Worm (Caenorhabditis elegans) whole organism, late embryonic: ENCODE data around the gene ndua-1.

Experiments used
- C08G9.2 ChIP-seq: sonication (generic microtip); optimal IDR thresholded peaks from 2 replicates; lab custom pipeline; 2016; ENCODE audit warnings: mild to moderate bottlenecking, missing genetic modification characterization, moderate library complexity, missing compliant biosample characterization
- F13H6.1 ChIP-seq: sonication (generic microtip); optimal IDR thresholded peaks from 2 replicates; lab custom pipeline; 2016; ENCODE audit warnings: missing genetic modification characterization, missing compliant biosample characterization
- K02D7.2 ChIP-seq: sonication (generic microtip); optimal IDR thresholded peaks from 2 replicates; lab custom pipeline; 2017; ENCODE audit warnings: mild to moderate bottlenecking, missing genetic modification characterization, missing compliant biosample characterization
- T23F11.4 ChIP-seq: fragments of 200-800 bp; sonication (Bioruptor generic); optimal IDR thresholded peaks from 2 replicates; lab custom pipeline; 2018; ENCODE audit warnings: mild to moderate bottlenecking, missing genetic modification characterization, missing compliant biosample characterization
- ahr-1 ChIP-seq: sonication (generic microtip); optimal IDR thresholded peaks from 2 replicates; lab custom pipeline; 2016; ENCODE audit warnings: missing genetic modification characterization, missing compliant biosample characterization
- ceh-18 ChIP-seq: sonication (generic microtip); optimal IDR thresholded peaks from 2 replicates; lab custom pipeline; 2016; ENCODE audit warnings: missing genetic modification characterization, missing compliant biosample characterization
- ceh-19 ChIP-seq: fragments of 200-800 bp; sonication (Bioruptor generic); optimal IDR thresholded peaks from 2 replicates; lab custom pipeline; 2018; ENCODE audit warnings: mild to moderate bottlenecking, missing genetic modification characterization, missing compliant biosample characterization
- ceh-2 ChIP-seq: sonication (generic microtip); optimal IDR thresholded peaks from 2 replicates; lab custom pipeline; 2016; ENCODE audit warnings: missing genotype, missing genetic modification characterization, missing compliant biosample characterization
- ceh-22 ChIP-seq: sonication (generic microtip); optimal IDR thresholded peaks from 2 replicates; lab custom pipeline; 2017; ENCODE audit warnings: missing biosample characterization, missing genetic modification characterization
- ceh-24 ChIP-seq: sonication (generic microtip); optimal IDR thresholded peaks from 2 replicates; lab custom pipeline; 2016; ENCODE audit warnings: mild to moderate bottlenecking, missing genetic modification characterization, missing compliant biosample characterization
- ceh-30 ChIP-seq: fragments of 150-350 bp; optimal IDR thresholded peaks from 2 replicates; lab custom pipeline; 2014; ENCODE audit warnings: missing biosample characterization, missing genetic modification characterization
- ceh-31 ChIP-seq: sonication (generic microtip); optimal IDR thresholded peaks from 2 replicates; lab custom pipeline; 2016; ENCODE audit warnings: missing genetic modification characterization, missing compliant biosample characterization
- ceh-34 ChIP-seq: sonication (generic microtip); optimal IDR thresholded peaks from 2 replicates; lab custom pipeline; 2016; ENCODE audit warnings: mild to moderate bottlenecking, missing genetic modification characterization, missing compliant biosample characterization
- ceh-45 ChIP-seq: fragments of 200-800 bp; sonication (Bioruptor generic); IDR thresholded peaks from 2 replicates; pipeline ENCODE4 v1.3.6; 2022; ENCODE audit warnings: missing genetic modification reagents, missing genetic modification characterization, missing compliant biosample characterization
- ceh-48 ChIP-seq: sonication (generic microtip); optimal IDR thresholded peaks from 2 replicates; lab custom pipeline; 2016; ENCODE audit warnings: missing genetic modification characterization, inconsistent platforms, missing compliant biosample characterization
- ceh-6 ChIP-seq: fragments of 200-800 bp; sonication (Bioruptor generic); optimal IDR thresholded peaks from 2 replicates; lab custom pipeline; 2018; ENCODE audit warnings: mild to moderate bottlenecking, missing genetic modification characterization, missing compliant biosample characterization
- che-1 ChIP-seq: sonication (generic microtip); optimal IDR thresholded peaks from 2 replicates; lab custom pipeline; 2016; ENCODE audit warnings: mild to moderate bottlenecking, missing genetic modification characterization, missing compliant biosample characterization
- dmd-4 ChIP-seq: sonication (generic microtip); optimal IDR thresholded peaks from 2 replicates; lab custom pipeline; 2016; ENCODE audit warnings: borderline replicate concordance, missing genetic modification characterization, missing compliant biosample characterization
- elt-2 ChIP-seq: sonication (generic microtip); optimal IDR thresholded peaks from 2 replicates; lab custom pipeline; 2016; ENCODE audit warnings: missing genetic modification reagents, missing genetic modification characterization, missing compliant biosample characterization
- elt-4 ChIP-seq: sonication (generic microtip); optimal IDR thresholded peaks from 2 replicates; lab custom pipeline; 2016; ENCODE audit warnings: missing genetic modification characterization, missing compliant biosample characterization
- ets-4 ChIP-seq: sonication (generic microtip); optimal IDR thresholded peaks from 2 replicates; lab custom pipeline; 2016; ENCODE audit warnings: missing genetic modification characterization, missing compliant biosample characterization
- fax-1 ChIP-seq: sonication (generic microtip); optimal IDR thresholded peaks from 2 replicates; lab custom pipeline; 2016; ENCODE audit warnings: missing genotype, missing genetic modification characterization, missing compliant biosample characterization
- fkh-10 ChIP-seq: fragments of 150-350 bp; optimal IDR thresholded peaks from 2 replicates; lab custom pipeline; 2014; ENCODE audit warnings: missing biosample characterization, missing genetic modification reagents, missing genetic modification characterization
- gmeb-2 ChIP-seq: sonication (generic microtip); optimal IDR thresholded peaks from 2 replicates; lab custom pipeline; 2016; ENCODE audit warnings: missing genetic modification characterization, inconsistent platforms, missing compliant biosample characterization
- hlh-13 ChIP-seq: fragments of 200-800 bp; sonication (Bioruptor generic); optimal IDR thresholded peaks from 2 replicates; lab custom pipeline; 2018; ENCODE audit warnings: mild to moderate bottlenecking, missing genetic modification characterization, missing compliant biosample characterization
- hlh-15 ChIP-seq: sonication (generic microtip); optimal IDR thresholded peaks from 2 replicates; lab custom pipeline; 2016; ENCODE audit warnings: missing genetic modification characterization, missing compliant biosample characterization
- hlh-6 ChIP-seq: sonication (generic microtip); optimal IDR thresholded peaks from 2 replicates; lab custom pipeline; 2016; ENCODE audit warnings: missing genotype, missing genetic modification characterization, missing compliant biosample characterization
- hlh-8 ChIP-seq: sonication (generic microtip); optimal IDR thresholded peaks from 2 replicates; lab custom pipeline; 2016; ENCODE audit warnings: missing genotype, missing genetic modification characterization, missing compliant biosample characterization
- nfya-1 ChIP-seq: sonication (generic microtip); optimal IDR thresholded peaks from 2 replicates; lab custom pipeline; 2017; ENCODE audit warnings: missing genetic modification characterization, mild to moderate bottlenecking, missing compliant biosample characterization, antibody characterized with exemption, moderate library complexity
- nhr-11 ChIP-seq: fragments of 150-350 bp; optimal IDR thresholded peaks from 2 replicates; lab custom pipeline; 2014; ENCODE audit warnings: missing biosample characterization, missing genetic modification characterization
- odd-2 ChIP-seq: sonication (generic microtip); optimal IDR thresholded peaks from 2 replicates; lab custom pipeline; 2017; ENCODE audit warnings: antibody characterized with exemption, mild to moderate bottlenecking, missing genetic modification characterization, missing compliant biosample characterization
- pat-9 ChIP-seq: fragments of 200-800 bp; sonication (Bioruptor generic); optimal IDR thresholded peaks from 2 replicates; lab custom pipeline; 2018; ENCODE audit warnings: mild to moderate bottlenecking, missing genetic modification characterization, moderate library complexity, missing compliant biosample characterization
- pax-1 ChIP-seq: fragments of 150-350 bp; optimal IDR thresholded peaks from 2 replicates; lab custom pipeline; 2014; ENCODE audit warnings: missing biosample characterization, missing genetic modification characterization
- pros-1 ChIP-seq: fragments of 150-350 bp; optimal IDR thresholded peaks from 2 replicates; lab custom pipeline; 2014; ENCODE audit warnings: missing biosample characterization, missing genetic modification reagents, missing genetic modification characterization
- ref-2 ChIP-seq: sonication (generic microtip); optimal IDR thresholded peaks from 2 replicates; lab custom pipeline; 2016; ENCODE audit warnings: missing genetic modification characterization, missing compliant biosample characterization
- rnt-1 ChIP-seq: sonication (generic microtip); optimal IDR thresholded peaks from 2 replicates; lab custom pipeline; 2016; ENCODE audit warnings: missing genetic modification characterization, missing compliant biosample characterization
- sox-2 ChIP-seq: fragments of 200-800 bp; sonication (Bioruptor generic); IDR thresholded peaks from 2 replicates; pipeline ENCODE4 v1.3.6; 2022; ENCODE audit warnings: missing genetic modification reagents, missing genetic modification characterization, missing compliant biosample characterization
- tbx-2 ChIP-seq: sonication (generic microtip); optimal IDR thresholded peaks from 2 replicates; lab custom pipeline; 2016; ENCODE audit warnings: missing genetic modification characterization, missing compliant biosample characterization
- tbx-7 ChIP-seq: sonication (generic microtip); optimal IDR thresholded peaks from 2 replicates; lab custom pipeline; 2016; ENCODE audit warnings: missing genotype, missing genetic modification characterization, missing compliant biosample characterization
- unc-55 ChIP-seq: sonication (generic microtip); optimal IDR thresholded peaks from 2 replicates; lab custom pipeline; 2017; ENCODE audit warnings: missing biosample characterization, missing genetic modification reagents, missing genetic modification characterization
- zip-5 ChIP-seq: sonication (generic microtip); optimal IDR thresholded peaks from 2 replicates; lab custom pipeline; 2016; ENCODE audit warnings: missing genetic modification characterization, missing compliant biosample characterization
- ztf-16 ChIP-seq: sonication (generic microtip); optimal IDR thresholded peaks from 2 replicates; lab custom pipeline; 2017; ENCODE audit warnings: missing genetic modification characterization, missing compliant biosample characterization

ndua-1 gene

ce11 chrV:20841484-20841883 is 10.2 kb downstream of the ndua-1 start:
- TF ChIP-seq ceh-34 (tag; lab: Kevin White, UChicago) (no peak), pros-1 (tag; lab: Kevin White, UChicago) (no peak), che-1 (tag; lab: Kevin White, UChicago) (no peak), F13H6.1 (no peak), ceh-18 (tag; lab: Kevin White, UChicago) (no peak), hlh-13 (no peak), ztf-16 (tag; lab: Kevin White, UChicago) (no peak), pat-9 (tag; lab: Kevin White, UChicago) (no peak), C08G9.2 (tag; lab: Kevin White, UChicago) (no peak), nhr-11 (no peak), ceh-22 (tag; lab: Kevin White, UChicago) (no peak), fkh-10 (no peak), ceh-45 (GFP tag; lab: Robert Waterston, UW) (no peak), ets-4 (tag; lab: Kevin White, UChicago) (no peak), hlh-8 (no peak), ceh-6 (GFP tag; lab: Kevin White, UChicago) (no peak), zip-5 (no peak)

ce11 chrV:20839307-20839909 is 12.3 kb downstream of the ndua-1 start:
- TF ChIP-seq ceh-31 (tag; lab: Kevin White, UChicago), result peak; percentile 62
- peak; percentile 35 for TF ChIP-seq tbx-2 (tag; lab: Kevin White, UChicago)
- TF ChIP-seq C08G9.2 (tag; lab: Kevin White, UChicago), result peak; percentile 63
- peak; percentile 49 for TF ChIP-seq ref-2 (tag; lab: Kevin White, UChicago)
- TF ChIP-seq rnt-1 (tag; lab: Kevin White, UChicago), result peak; percentile 11
- peak; percentile 10 for TF ChIP-seq ceh-34 (tag; lab: Kevin White, UChicago)
- peak; percentile 4 for TF ChIP-seq tbx-7 (tag; lab: Kevin White, UChicago)

ce11 chrV:20838565-20838964 is 13.1 kb downstream of the ndua-1 start, which contains the start of gene exos-7:
Gene exos-7, plus strand, starts transcription at chrV:20838865.
- TF ChIP-seq ets-4 (tag; lab: Kevin White, UChicago) (no peak), ztf-16 (tag; lab: Kevin White, UChicago) (no peak), gmeb-2 (tag; lab: Kevin White, UChicago) (no peak), T23F11.4 (GFP tag; lab: Kevin White, UChicago) (no peak)

ce11 chrV:20837765-20838164 is 13.9 kb downstream of the ndua-1 start, which contains the start of gene mrps-12:
Gene mrps-12, plus strand, starts transcription at chrV:20838080.
- TF ChIP-seq dmd-4 (tag; lab: Kevin White, UChicago) (no peak), ref-2 (tag; lab: Kevin White, UChicago) (no peak), elt-4 (tag; lab: Kevin White, UChicago) (no peak), hlh-15 (no peak), elt-2 (tag; lab: Kevin White, UChicago) (no peak), nfya-1 (peak; percentile 1)
- TF ChIP-seq, all 69 proteins: peak for 1

ce11 chrV:20832554-20832963 is 19.1 kb downstream of the ndua-1 start:
- TF ChIP-seq pax-1 (tag; lab: Kevin White, UChicago) (no peak), unc-55 (GFP tag; lab: Kevin White, UChicago) (no peak), ceh-48 (tag; lab: Kevin White, UChicago) (peak; percentile 64), elt-2 (tag; lab: Kevin White, UChicago) (peak; percentile 65), nfya-1 (no peak), ceh-30 (no peak), T23F11.4 (GFP tag; lab: Kevin White, UChicago) (no peak), ets-4 (tag; lab: Kevin White, UChicago) (peak; percentile 43), ceh-19 (GFP tag; lab: Kevin White, UChicago) (no peak), ceh-34 (tag; lab: Kevin White, UChicago) (peak; percentile 1), ceh-6 (GFP tag; lab: Kevin White, UChicago) (no peak), nhr-11 (no peak), hlh-8 (peak; percentile 58), odd-2 (no peak), fax-1 (peak; percentile 6), K02D7.2 (tag; lab: Kevin White, UChicago) (no peak), ceh-24 (tag; lab: Kevin White, UChicago) (no peak), ahr-1 (tag; lab: Kevin White, UChicago) (peak; percentile 69), ceh-31 (tag; lab: Kevin White, UChicago) (peak; percentile 72), tbx-7 (tag; lab: Kevin White, UChicago) (peak; percentile 23), hlh-6 (tag; lab: Kevin White, UChicago) (no peak), sox-2 (GFP tag; lab: Robert Waterston, UW) (no peak), ceh-2 (no peak)
